Worm (Caenorhabditis elegans): ENCODE measurements around the gene slr-2.

Gene slr-2

DNA sequence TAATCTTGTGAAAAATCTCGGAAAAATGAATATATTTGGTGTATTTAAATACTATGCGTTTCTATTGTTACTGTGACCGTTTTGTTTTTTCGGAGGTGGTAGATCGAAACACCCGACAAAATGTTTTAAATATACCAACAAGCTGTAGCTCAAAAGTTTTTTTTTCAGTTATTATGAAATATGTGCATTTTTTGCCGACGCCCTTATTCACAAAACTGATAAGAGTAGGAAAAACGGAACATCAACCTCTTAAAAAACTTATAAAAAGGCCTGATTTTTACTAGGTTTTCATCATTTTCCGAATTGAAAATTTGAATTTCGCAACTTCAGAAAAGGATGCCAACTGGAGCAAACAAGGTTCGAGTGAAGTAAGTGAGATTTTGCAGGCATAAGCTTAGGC lies 56.5 kb downstream of the slr-2 start, which contains the start of gene Y37H2A.14:
Gene Y37H2A.14, plus strand, starts transcription at position 301 of the 400 bp plus-strand sequence.
- TF ChIP-seq hmg-4 (GFP tag; optimal IDR thresholded peaks at IDR 0.05), result no peak
- TF ChIP-seq scrt-1 (GFP tag; IDR thresholded peaks at IDR 0.05), result no peak
- TF ChIP-seq B0310.2 (tag; optimal IDR thresholded peaks at IDR 0.05), result no peak
- TF ChIP-seq ceh-13 (GFP tag; optimal IDR thresholded peaks at IDR 0.05), result no peak
- TF ChIP-seq flt-1 (GFP tag; IDR thresholded peaks at IDR 0.05), result no peak
- no peak for TF ChIP-seq F13C5.2 (tag; optimal IDR thresholded peaks at IDR 0.05)
- TF ChIP-seq tra-4 (tag; optimal IDR thresholded peaks at IDR 0.05), result no peak
- no peak for TF ChIP-seq hnd-1 (tag; optimal IDR thresholded peaks at IDR 0.05)
- TF ChIP-seq hmbx-1 (tag; optimal IDR thresholded peaks at IDR 0.05), result no peak

DNA sequence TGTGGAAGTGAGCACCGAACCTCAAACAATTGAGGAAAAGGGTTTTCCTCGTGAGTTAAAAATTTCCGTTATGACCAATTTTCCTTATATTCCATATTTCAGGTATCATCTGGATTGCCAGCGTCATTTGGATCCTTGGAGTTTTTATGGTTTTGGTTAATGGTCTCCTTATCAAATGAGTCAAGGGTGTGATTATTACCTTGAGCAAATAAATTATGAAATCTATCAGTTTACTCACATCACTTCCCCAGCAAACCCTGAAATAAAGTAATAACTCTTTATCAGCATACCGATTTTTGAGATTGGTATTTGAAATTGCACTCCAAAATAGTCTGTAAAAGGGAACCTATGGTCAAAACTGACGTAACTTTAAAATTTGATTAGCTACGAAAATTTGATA lies 57.5 kb downstream of the slr-2 start:
- TF ChIP-seq F13C5.2 (tag; optimal IDR thresholded peaks at IDR 0.05), result no peak
- TF ChIP-seq hmg-4 (GFP tag; optimal IDR thresholded peaks at IDR 0.05), result no peak
- TF ChIP-seq tra-4 (tag; optimal IDR thresholded peaks at IDR 0.05), result no peak
- no peak for TF ChIP-seq scrt-1 (GFP tag; IDR thresholded peaks at IDR 0.05)
- TF ChIP-seq ceh-13 (GFP tag; optimal IDR thresholded peaks at IDR 0.05), result no peak
- TF ChIP-seq tbx-37 (GFP tag; conservative IDR thresholded peaks at IDR 0.05), result no peak
- TF ChIP-seq ceh-36 (tag; optimal IDR thresholded peaks at IDR 0.05), result no peak
- TF ChIP-seq B0310.2 (tag; optimal IDR thresholded peaks at IDR 0.05), result no peak
- no peak for TF ChIP-seq flt-1 (GFP tag; IDR thresholded peaks at IDR 0.05)
- no peak for TF ChIP-seq tbx-11 (GFP tag; IDR thresholded peaks at IDR 0.05)
- no peak for TF ChIP-seq hmbx-1 (tag; optimal IDR thresholded peaks at IDR 0.05)
- no peak for TF ChIP-seq aly-1 (tag; optimal IDR thresholded peaks at IDR 0.05)
- no peak for TF ChIP-seq sea-1 (GFP tag; conservative IDR thresholded peaks at IDR 0.05)
- no peak for TF ChIP-seq hnd-1 (tag; optimal IDR thresholded peaks at IDR 0.05)

DNA sequence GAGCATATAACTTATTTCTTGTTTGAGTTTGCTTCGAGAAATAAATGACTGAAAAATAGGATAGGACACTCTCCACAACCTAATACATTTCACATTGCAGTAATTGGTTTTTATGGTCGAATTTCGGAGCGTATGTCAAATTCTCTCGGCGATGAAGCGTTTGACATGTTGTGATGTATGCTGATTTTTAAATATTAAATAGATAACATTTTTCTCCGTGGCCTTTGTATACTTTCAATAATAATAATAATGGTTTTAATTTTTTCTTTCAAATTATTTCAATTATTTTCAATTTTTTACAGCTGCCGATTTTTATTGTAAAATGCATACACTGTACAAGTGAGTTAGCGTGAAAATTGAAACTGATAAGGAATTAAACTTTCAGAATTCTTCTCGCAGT lies 59.2 kb downstream of the slr-2 start, which contains the start of gene C14A6.3:
Gene C14A6.3, plus strand, starts transcription at position 301 of the 400 bp plus-strand sequence.
- TF ChIP-seq hnd-1 (tag; optimal IDR thresholded peaks at IDR 0.05) (no peak), F13C5.2 (tag; optimal IDR thresholded peaks at IDR 0.05) (no peak), hmbx-1 (tag; optimal IDR thresholded peaks at IDR 0.05) (no peak), pes-1 (GFP tag; IDR thresholded peaks at IDR 0.05) (no peak)

All from whole organism, early embryonic.